Worm (Caenorhabditis elegans) whole organism, early embryonic: Measurements from ENCODE around the gene C25F9.16.

ENCODE experiments used
- aly-1 ChIP-seq: sonication (generic microtip); optimal IDR thresholded peaks from 2 replicates; lab custom pipeline; 2016; ENCODE audit warnings: missing genetic modification characterization, missing compliant biosample characterization
- ama-1 ChIP-seq: fragments of 150-350 bp; optimal IDR thresholded peaks from 2 replicates; lab custom pipeline; 2014

ce11 chrV:19390029-19390428 is 44.2 kb upstream of the C25F9.16 start, which contains the start of gene slcr-46.2:
- TF ChIP-seq aly-1 (tag; lab: Kevin White, UChicago) (no peak), ama-1 (lab: Kevin White, UChicago) (no peak)
